Worm (Caenorhabditis elegans) whole organism, late embryonic: ENCODE results near the gene clp-7.

ENCODE experiments used
- hlh-30 ChIP-seq: sonication (generic microtip); optimal IDR thresholded peaks from 2 replicates; lab custom pipeline; 2017; ENCODE audit warnings: antibody characterized with exemption, missing genetic modification characterization, missing compliant biosample characterization; ENCODE audit not compliant: insufficient read depth
- tbx-2 ChIP-seq: sonication (generic microtip); optimal IDR thresholded peaks from 2 replicates; lab custom pipeline; 2016; ENCODE audit warnings: missing genetic modification characterization, missing compliant biosample characterization

DNA sequence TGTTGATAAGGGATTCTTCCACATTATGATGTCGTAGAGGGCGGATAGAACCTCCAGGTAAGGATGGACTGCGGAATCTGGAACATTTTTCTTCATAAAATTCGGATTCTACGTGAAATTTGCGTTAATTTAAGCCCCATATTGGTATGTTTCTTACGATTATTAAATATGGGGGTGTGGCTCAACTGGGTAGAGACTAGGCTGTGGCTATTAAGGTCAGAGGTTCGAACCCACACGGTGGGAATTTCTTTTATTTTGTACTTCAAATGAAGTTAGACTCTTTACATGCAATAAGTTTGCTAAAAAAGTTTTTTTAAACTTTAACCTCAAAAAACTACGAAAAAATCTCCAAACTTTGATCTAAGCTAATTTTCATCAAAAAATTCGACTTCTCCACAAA is 19.7 kb upstream of the clp-7 start:
- TF ChIP-seq tbx-2 (tag; lab: Kevin White, UChicago) (no peak), hlh-30 (tag; lab: Kevin White, UChicago) (no peak)
